Fruit fly (Drosophila melanogaster): ENCODE data around the gene ex.

ex gene

dm6 chr2L:490150-491095, 59.4 kb downstream of the ex start (continued):
- TF ChIP-seq Ets65A (GFP tag) (peak; percentile 96), gfzf (GFP tag; optimal IDR thresholded peaks at IDR 0.05) (peak; percentile 98), knrl (GFP tag; IDR thresholded peaks at IDR 0.05; ENCODE audit: partially characterized antibody) (peak; percentile 49; the same call in 1 of the 3 replicates), ap (GFP tag; IDR thresholded peaks at IDR 0.05) (no peak), CG8281 (tag; optimal IDR thresholded peaks at IDR 0.05) (no peak), CG18262 (tag; optimal IDR thresholded peaks at IDR 0.05) (peak; percentile 32), CG6175 (GFP tag; IDR thresholded peaks at IDR 0.05) (no peak), CG17612 (GFP tag; IDR thresholded peaks at IDR 0.05) (peak; percentile 63; the same call in 1 of the 2 replicates), CG3726 (GFP tag; IDR thresholded peaks at IDR 0.05) (no peak), CG12071 (GFP tag; optimal IDR thresholded peaks at IDR 0.05) (peak; percentile 61), kay (GFP tag; optimal IDR thresholded peaks at IDR 0.05) (peak; percentile 36), pan (optimal IDR thresholded peaks at IDR 0.05) (no peak), pan (GFP tag; optimal IDR thresholded peaks at IDR 0.05 in 1 of 2, IDR thresholded peaks at IDR 0.05 in 1 of 2) (peak in 1 of 2 experiments; percentile 68), Doc2 (GFP tag; IDR thresholded peaks at IDR 0.05) (no peak), row (GFP tag; IDR thresholded peaks at IDR 0.05) (peak; percentile 36; the same call in 1 of the 3 replicates), fd64A (GFP tag; optimal IDR thresholded peaks at IDR 0.05) (peak; percentile 8), CG1529 (GFP tag; optimal IDR thresholded peaks at IDR 0.05) (no peak), CG9817 (tag; optimal IDR thresholded peaks at IDR 0.05) (peak; percentile 59), CG9932 (GFP tag; IDR thresholded peaks at IDR 0.05) (peak; percentile 84), wek (GFP tag; optimal IDR thresholded peaks at IDR 0.05) (peak; percentile 56), oc (tag; optimal IDR thresholded peaks at IDR 0.05) (peak; percentile 61), ara (GFP tag; IDR thresholded peaks at IDR 0.05) (peak; percentile 26; the same call in 1 of the 2 replicates), bcd (GFP tag; optimal IDR thresholded peaks at IDR 0.05) (peak; percentile 74), otp (GFP tag; IDR thresholded peaks at IDR 0.05) (peak; percentile 72), CG15479 (GFP tag; optimal IDR thresholded peaks at IDR 0.05) (peak; percentile 41), CG7987 (GFP tag; optimal IDR thresholded peaks at IDR 0.05) (peak; percentile 77), CG12391 (tag; optimal IDR thresholded peaks at IDR 0.05) (peak; percentile 45), nom (GFP tag; optimal IDR thresholded peaks at IDR 0.05) (peak; percentile 88), ac (GFP tag; optimal IDR thresholded peaks at IDR 0.05) (peak; percentile 9), fd96Cb (tag; optimal IDR thresholded peaks at IDR 0.05) (peak; percentile 33), Tbp (GFP tag; optimal IDR thresholded peaks at IDR 0.05) (no peak), Mad (GFP tag; optimal IDR thresholded peaks at IDR 0.05) (peak; percentile 59), onecut (GFP tag; IDR thresholded peaks at IDR 0.05) (peak; percentile 79), TFAM (GFP tag; optimal IDR thresholded peaks at IDR 0.05) (no peak), CG11093 (GFP tag; IDR thresholded peaks at IDR 0.05) (no peak), Doc3 (GFP tag; IDR thresholded peaks at IDR 0.05; ENCODE audit: partially characterized antibody) (no peak; the same call in 2 of the 3 replicates), Mes4 (GFP tag; optimal IDR thresholded peaks at IDR 0.05) (peak; percentile 62), CG7839 (tag; optimal IDR thresholded peaks at IDR 0.05) (peak; percentile 63), Nf-YB (GFP tag; optimal IDR thresholded peaks at IDR 0.05) (peak; percentile 86), CG8924 (tag; optimal IDR thresholded peaks at IDR 0.05) (peak; percentile 12), CG9797 (GFP tag; optimal IDR thresholded peaks at IDR 0.05) (peak; percentile 25), disco-r (GFP tag; optimal IDR thresholded peaks at IDR 0.05) (peak; percentile 54), CG8290 (GFP tag; optimal IDR thresholded peaks at IDR 0.05) (peak; percentile 86), CG8290 (tag; optimal IDR thresholded peaks at IDR 0.05) (peak in 1 of 2 experiments; percentile 79), CG4424 (GFP tag; optimal IDR thresholded peaks at IDR 0.05) (peak; percentile 56), abd-A (tag; optimal IDR thresholded peaks at IDR 0.05) (peak; percentile 41), ewg (GFP tag; optimal IDR thresholded peaks at IDR 0.05) (peak; percentile 80), Hsf (GFP tag; optimal IDR thresholded peaks at IDR 0.05) (peak; percentile 77)
